Fruit fly (Drosophila melanogaster) whole organism, embryonic: Measurements from ENCODE around the gene Mst89B.

Source experiments
- Ada2b ChIP-seq: fragments of 200-800 bp; sonication (Bioruptor generic); IDR thresholded peaks from 2 replicates; pipeline ENCODE4 v1.3.6; 2022; ENCODE audit warnings: missing biosample characterization, missing genetic modification characterization
- Adf1 ChIP-seq: fragments of 200-800 bp; sonication (Bioruptor generic); IDR thresholded peaks from 2 replicates; pipeline ENCODE4 v1.3.6; 2022; ENCODE audit warnings: missing biosample characterization, missing genetic modification characterization
- Atf-2 ChIP-seq: fragments of 200-800 bp; sonication (Bioruptor generic); optimal IDR thresholded peaks from 2 replicates; lab custom pipeline; 2016; ENCODE audit warnings: missing biosample characterization, missing genetic modification characterization
- Atf6 ChIP-seq: fragments of 200-800 bp; sonication (Bioruptor generic); IDR thresholded peaks from 2 replicates; pipeline ENCODE4 v1.3.6; 2022; ENCODE audit warnings: missing biosample characterization, missing genetic modification characterization
- CG10431 ChIP-seq: fragments of 200-800 bp; sonication (Bioruptor generic); optimal IDR thresholded peaks from 3 replicates; lab custom pipeline; 2018; ENCODE audit warnings: missing biosample characterization, mild to moderate bottlenecking, missing genetic modification characterization
- CG12104 ChIP-seq: fragments of 200-800 bp; sonication (Bioruptor generic); optimal IDR thresholded peaks from 3 replicates; lab custom pipeline; 2016; ENCODE audit warnings: missing biosample characterization, missing genetic modification characterization
- CG1529 ChIP-seq: fragments of 200-800 bp; sonication (Bioruptor generic); optimal IDR thresholded peaks from 3 replicates; lab custom pipeline; 2018; ENCODE audit warnings: missing biosample characterization, missing genetic modification characterization
- CG15514 ChIP-seq: fragments of 200-800 bp; sonication (Bioruptor generic); optimal IDR thresholded peaks from 3 replicates; lab custom pipeline; 2017; ENCODE audit warnings: missing biosample characterization, missing genetic modification characterization, mild to moderate bottlenecking, moderate library complexity, missing genetic modification reagents
- CG1603 ChIP-seq: fragments of 200-800 bp; sonication (Bioruptor generic); optimal IDR thresholded peaks from 2 replicates; lab custom pipeline; 2019; ENCODE audit warnings: missing biosample characterization, mild to moderate bottlenecking, missing genetic modification characterization, moderate library complexity
- CG18262 ChIP-seq: fragments of 200-800 bp; optimal IDR thresholded peaks from 3 replicates; lab custom pipeline; 2019; ENCODE audit warnings: missing biosample characterization, mild to moderate bottlenecking, missing genetic modification characterization, moderate library complexity
- CG31365 ChIP-seq: fragments of 200-800 bp; sonication (Bioruptor generic); optimal IDR thresholded peaks from 2 replicates; lab custom pipeline; 2018; ENCODE audit warnings: missing biosample characterization, mild to moderate bottlenecking, missing genetic modification characterization
- CG3726 ChIP-seq: fragments of 200-800 bp; sonication (Bioruptor generic); IDR thresholded peaks from 3 replicates; pipeline ENCODE4, ENCODE4 v1.3.6; 2022; ENCODE audit warnings: missing biosample characterization, missing genetic modification characterization
- CG42726 ChIP-seq: fragments of 200-800 bp; sonication (Bioruptor generic); IDR thresholded peaks from 2 replicates; pipeline ENCODE4 v1.3.6; 2022; ENCODE audit warnings: missing biosample characterization, missing genetic modification characterization; ENCODE audit not compliant: partially characterized antibody
- CG5180 ChIP-seq: fragments of 200-800 bp; sonication (Bioruptor generic); optimal IDR thresholded peaks from 3 replicates; lab custom pipeline; 2017; ENCODE audit warnings: missing biosample characterization, missing genetic modification characterization, mild to moderate bottlenecking, moderate library complexity, missing genetic modification reagents
- CG6854 ChIP-seq: fragments of 200-800 bp; sonication (Bioruptor generic); optimal IDR thresholded peaks from 3 replicates; lab custom pipeline; 2017; ENCODE audit warnings: missing biosample characterization, mild to moderate bottlenecking, missing genetic modification characterization
- CG7357 ChIP-seq: fragments of 200-800 bp; sonication (Bioruptor generic); IDR thresholded peaks from 3 replicates; pipeline ENCODE4 v1.3.6; 2022; ENCODE audit warnings: missing biosample characterization, missing genetic modification characterization
- CG7839 ChIP-seq: fragments of 200-800 bp; sonication (Bioruptor generic); optimal IDR thresholded peaks from 3 replicates; lab custom pipeline; 2018; ENCODE audit warnings: missing biosample characterization, mild to moderate bottlenecking, missing genetic modification characterization, moderate library complexity
- CG8281 ChIP-seq: fragments of 200-800 bp; sonication (Bioruptor generic); optimal IDR thresholded peaks from 2 replicates; lab custom pipeline; 2018; ENCODE audit warnings: missing biosample characterization, mild to moderate bottlenecking, missing genetic modification characterization, moderate library complexity
- CG8944 ChIP-seq: fragments of 200-800 bp; sonication (Bioruptor generic); optimal IDR thresholded peaks from 3 replicates; lab custom pipeline; 2016; ENCODE audit warnings: missing biosample characterization, missing genetic modification characterization
- CTCF ChIP-seq: fragments of 200-800 bp; sonication (Bioruptor generic); optimal IDR thresholded peaks from 2 replicates; lab custom pipeline; 2017; ENCODE audit warnings: missing biosample characterization, mild to moderate bottlenecking, missing genetic modification characterization, moderate library complexity
- D19A ChIP-seq: fragments of 200-800 bp; optimal IDR thresholded peaks from 3 replicates; lab custom pipeline; 2019; ENCODE audit warnings: missing biosample characterization, mild to moderate bottlenecking, missing genetic modification characterization, moderate library complexity
- Dek ChIP-seq: fragments of 200-800 bp; sonication (Bioruptor generic); optimal IDR thresholded peaks from 3 replicates; lab custom pipeline; 2019; ENCODE audit warnings: missing biosample characterization, mild to moderate bottlenecking, missing genetic modification characterization, moderate library complexity
- GATAe ChIP-seq: fragments of 200-800 bp; sonication (Bioruptor generic); conservative IDR thresholded peaks from 2 replicates; pipeline ENCODE4 v1.3.6; 2022; ENCODE audit warnings: missing biosample characterization, missing genetic modification characterization
- HLH4C ChIP-seq: fragments of 200-800 bp; sonication (Bioruptor generic); IDR thresholded peaks from 3 replicates; pipeline ENCODE4 v1.3.6; 2022; ENCODE audit warnings: missing biosample characterization, missing genetic modification characterization; ENCODE audit not compliant: partially characterized antibody
- HLHmδ ChIP-seq: fragments of 200-800 bp; sonication (Bioruptor generic); optimal IDR thresholded peaks from 2 replicates; lab custom pipeline; 2018; ENCODE audit warnings: missing biosample characterization, mild to moderate bottlenecking, missing genetic modification characterization, moderate library complexity
- Mad ChIP-seq: fragments of 200-800 bp; sonication (Bioruptor generic); optimal IDR thresholded peaks from 2 replicates; lab custom pipeline; 2016; ENCODE audit warnings: missing biosample characterization, missing genetic modification characterization
- Side ChIP-seq: fragments of 200-800 bp; sonication (Bioruptor generic); optimal IDR thresholded peaks from 2 replicates; lab custom pipeline; 2016; ENCODE audit warnings: missing biosample characterization, missing genetic modification characterization
- Sox100B ChIP-seq: fragments of 200-800 bp; sonication (Bioruptor generic); optimal IDR thresholded peaks from 3 replicates; lab custom pipeline; 2018; ENCODE audit warnings: missing biosample characterization, mild to moderate bottlenecking, missing genetic modification characterization
- ac ChIP-seq: fragments of 200-800 bp; sonication (Bioruptor generic); optimal IDR thresholded peaks from 3 replicates; lab custom pipeline; 2017; ENCODE audit warnings: missing biosample characterization, mild to moderate bottlenecking, missing genetic modification characterization
- ase ChIP-seq: fragments of 200-800 bp; sonication (Bioruptor generic); IDR thresholded peaks from 3 replicates; pipeline ENCODE4 v1.3.6; 2022; ENCODE audit warnings: missing biosample characterization, missing genetic modification characterization
- bsh ChIP-seq, 2 experiments: fragments of 200-800 bp; sonication (Bioruptor generic); optimal IDR thresholded peaks; 2 replicates each; lab custom pipeline; 2017 to 2018; ENCODE audit warnings: mild to moderate bottlenecking in 2 of 2, missing biosample characterization in 2 of 2, missing genetic modification characterization in 2 of 2, moderate library complexity in 1 of 2
- chinmo ChIP-seq: fragments of 200-800 bp; sonication (Bioruptor generic); IDR thresholded peaks from 4 replicates; pipeline ENCODE4 v1.3.6; 2022; ENCODE audit warnings: missing biosample characterization, missing genetic modification characterization; ENCODE audit not compliant: partially characterized antibody
- ewg ChIP-seq: fragments of 200-800 bp; sonication (Bioruptor generic); optimal IDR thresholded peaks from 3 replicates; lab custom pipeline; 2017; ENCODE audit warnings: mild to moderate bottlenecking, missing biosample characterization, missing genetic modification reagents, missing genetic modification characterization
- fu2 ChIP-seq: fragments of 200-800 bp; sonication (Bioruptor generic); optimal IDR thresholded peaks from 2 replicates; lab custom pipeline; 2016; ENCODE audit warnings: missing biosample characterization, missing genetic modification characterization
- gro ChIP-seq: fragments of 200-800 bp; sonication (Bioruptor generic); optimal IDR thresholded peaks from 2 replicates; lab custom pipeline; 2016; ENCODE audit warnings: missing biosample characterization, missing genetic modification characterization
- gsb-n ChIP-seq: fragments of 200-800 bp; sonication (Bioruptor generic); optimal IDR thresholded peaks from 3 replicates; lab custom pipeline; 2018; ENCODE audit warnings: missing biosample characterization, mild to moderate bottlenecking, missing genetic modification characterization
- ham ChIP-seq: fragments of 200-800 bp; sonication (Bioruptor generic); IDR thresholded peaks from 2 replicates; pipeline ENCODE4 v1.3.6; 2022; ENCODE audit warnings: missing biosample characterization, missing genetic modification characterization
- jigr1 ChIP-seq: fragments of 200-800 bp; sonication (Bioruptor generic); IDR thresholded peaks from 3 replicates; pipeline ENCODE4 v1.3.6; 2022; ENCODE audit warnings: missing biosample characterization, missing genetic modification characterization
- ken ChIP-seq: fragments of 200-800 bp; sonication (Bioruptor generic); IDR thresholded peaks from 3 replicates; pipeline ENCODE4 v1.3.6; 2022; ENCODE audit warnings: missing biosample characterization, missing genetic modification characterization
- lmd ChIP-seq: fragments of 200-800 bp; sonication (Bioruptor generic); IDR thresholded peaks from 2 replicates; pipeline ENCODE4 v1.3.6; 2022; ENCODE audit warnings: missing biosample characterization, missing genetic modification characterization
- mirr ChIP-seq: fragments of 200-800 bp; sonication (Bioruptor generic); optimal IDR thresholded peaks from 3 replicates; lab custom pipeline; 2018; ENCODE audit warnings: missing biosample characterization, mild to moderate bottlenecking, missing genetic modification characterization
- nerfin-2 ChIP-seq: fragments of 200-800 bp; sonication (Bioruptor generic); IDR thresholded peaks from 2 replicates; pipeline ENCODE4 v1.3.6; 2022; ENCODE audit warnings: missing biosample characterization, missing genetic modification characterization; ENCODE audit not compliant: partially characterized antibody
- nmo ChIP-seq: fragments of 200-800 bp; sonication (Bioruptor generic); optimal IDR thresholded peaks from 2 replicates; lab custom pipeline; 2018; ENCODE audit warnings: missing biosample characterization, mild to moderate bottlenecking, missing genetic modification characterization, moderate library complexity
- odd ChIP-seq: fragments of 200-800 bp; sonication (Bioruptor generic); optimal IDR thresholded peaks from 2 replicates; lab custom pipeline; 2017; ENCODE audit warnings: missing biosample characterization, mild to moderate bottlenecking, missing genetic modification characterization
- ranshi ChIP-seq: fragments of 200-800 bp; sonication (Bioruptor generic); IDR thresholded peaks from 2 replicates; pipeline ENCODE4 v1.3.6; 2022; ENCODE audit warnings: missing biosample characterization, missing genetic modification characterization
- sna ChIP-seq: fragments of 200-800 bp; sonication (Bioruptor generic); IDR thresholded peaks from 2 replicates; pipeline ENCODE4 v1.3.6; 2022; ENCODE audit warnings: missing biosample characterization, missing genetic modification characterization; ENCODE audit not compliant: partially characterized antibody
- toy ChIP-seq: fragments of 200-800 bp; sonication (Bioruptor generic); IDR thresholded peaks from 2 replicates; pipeline ENCODE4 v1.3.6; 2022; ENCODE audit warnings: missing biosample characterization, missing genetic modification characterization
- unc-4 ChIP-seq: fragments of 200-800 bp; sonication (Bioruptor generic); IDR thresholded peaks from 2 replicates; pipeline ENCODE4 v1.3.6; 2022; ENCODE audit warnings: missing biosample characterization, missing genetic modification characterization; ENCODE audit not compliant: partially characterized antibody
- zf30C ChIP-seq: fragments of 200-800 bp; sonication (Bioruptor generic); optimal IDR thresholded peaks from 3 replicates; lab custom pipeline; 2018; ENCODE audit warnings: missing biosample characterization, mild to moderate bottlenecking, missing genetic modification characterization

Mst89B gene

DNA sequence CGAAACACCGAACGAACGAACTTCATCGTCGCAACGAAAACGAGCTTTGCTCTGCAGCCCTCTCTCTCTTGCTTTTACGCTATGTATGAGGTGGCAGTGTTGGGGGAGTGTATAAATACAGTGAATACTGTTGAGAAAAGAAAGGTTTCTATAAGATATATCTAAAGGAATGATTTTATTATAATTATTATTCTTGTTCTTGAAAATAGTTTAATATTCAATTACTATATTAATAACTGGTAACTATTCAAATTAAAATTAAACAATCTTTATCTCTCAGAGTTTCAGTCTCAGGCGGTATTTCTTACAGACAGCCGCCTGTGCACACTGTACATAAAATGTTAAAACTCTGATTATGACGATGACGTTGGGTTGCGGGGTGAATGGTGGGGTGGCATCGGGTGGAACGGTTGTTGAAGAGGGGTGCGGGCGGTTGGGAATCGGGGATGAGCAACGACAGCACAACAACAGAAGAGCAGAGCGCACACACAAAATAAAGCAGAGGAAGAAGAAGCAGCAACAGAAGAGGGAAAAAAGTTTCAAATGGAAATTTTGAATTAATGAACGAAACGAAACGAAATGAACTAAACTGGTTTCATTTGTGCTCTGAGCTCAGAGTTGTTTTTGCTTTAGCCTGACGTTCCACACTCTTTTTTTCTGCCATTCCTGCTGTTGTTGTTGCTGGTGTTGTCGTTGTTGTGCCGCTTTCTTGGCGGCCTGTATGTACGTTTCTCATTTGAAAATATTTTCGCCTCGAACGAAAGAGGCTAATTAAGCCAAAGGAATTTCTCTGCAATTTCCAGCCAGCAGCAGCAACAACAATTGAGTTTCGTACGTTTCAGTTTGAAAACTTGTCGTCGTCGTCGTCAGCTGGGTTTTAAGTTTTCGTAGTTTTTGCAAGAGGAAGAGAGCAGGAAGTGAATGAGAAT lies 29.8 kb upstream of the Mst89B start (continued):
- TF ChIP-seq gsb-n (peak; percentile 99), chinmo (GFP tag; lab: Robert Waterston, UW) (no peak), ase (GFP tag; lab: Robert Waterston, UW) (no peak), sna (no peak), ken (no peak), Mad (peak; percentile 85), HLH4C (GFP tag; lab: Robert Waterston, UW) (no peak), HLHmδ (GFP tag; lab: Kevin White, UChicago) (peak; percentile 65), CG1529 (GFP tag; lab: Kevin White, UChicago) (peak; percentile 96), CG8944 (GFP tag; lab: Kevin White, UChicago) (peak; percentile 82), ranshi (GFP tag; lab: Robert Waterston, UW) (no peak), CG7357 (GFP tag; lab: Robert Waterston, UW) (peak; percentile 93), lmd (GFP tag; lab: Robert Waterston, UW) (no peak), bsh (GFP tag; optimal IDR thresholded peaks at IDR 0.05; lab: Kevin White, UChicago) (peak; percentile 92 to 99), ham (GFP tag; lab: Robert Waterston, UW) (no peak), gro (GFP tag; lab: Kevin White, UChicago) (no peak), CG18262 (tag; lab: Kevin White, UChicago) (peak; percentile 99), Adf1 (GFP tag; lab: Robert Waterston, UW) (no peak), CG12104 (GFP tag; lab: Kevin White, UChicago) (peak; percentile 97), CG15514 (GFP tag; lab: Kevin White, UChicago) (peak; percentile 92), nmo (GFP tag; lab: Kevin White, UChicago) (peak; percentile 99), zf30C (GFP tag; lab: Kevin White, UChicago) (no peak), Side (GFP tag; lab: Kevin White, UChicago) (peak; percentile 23), CG5180 (peak; percentile 92), CG10431 (GFP tag; lab: Kevin White, UChicago) (peak; percentile 94), CG8281 (tag; lab: Kevin White, UChicago) (peak; percentile 92), Ada2b (GFP tag; lab: Robert Waterston, UW) (no peak), CG31365 (tag; lab: Kevin White, UChicago) (peak; percentile 75), unc-4 (GFP tag; lab: Robert Waterston, UW) (no peak), jigr1 (GFP tag; lab: Robert Waterston, UW) (no peak), CG42726 (no peak), CG3726 (GFP tag; lab: Robert Waterston, UW) (no peak), nerfin-2 (GFP tag; lab: Robert Waterston, UW) (no peak), CG7839 (tag; lab: Kevin White, UChicago) (peak; percentile 99), fu2 (GFP tag; lab: Kevin White, UChicago) (peak; percentile 64), Atf6 (GFP tag; lab: Robert Waterston, UW) (no peak), Atf-2 (GFP tag; lab: Kevin White, UChicago) (peak; percentile 62), CTCF (GFP tag; lab: Kevin White, UChicago) (peak; percentile 60), mirr (GFP tag; lab: Kevin White, UChicago) (peak; percentile 76), CG6854 (peak; percentile 95), toy (GFP tag; lab: Robert Waterston, UW) (no peak), CG1603 (peak; percentile 72), ewg (peak; percentile 92), GATAe (no peak), Dek (tag; lab: Kevin White, UChicago) (peak; percentile 99), D19A (tag; lab: Kevin White, UChicago) (peak; percentile 97), ac (GFP tag; lab: Kevin White, UChicago) (peak; percentile 58), odd (GFP tag; lab: Kevin White, UChicago) (peak; percentile 96), Sox100B (GFP tag; lab: Kevin White, UChicago) (peak; percentile 98)
